Worm (Caenorhabditis elegans) whole organism, early embryonic: Measurements from ENCODE around the gene F26G5.1.

Experiments
- B0310.2 ChIP-seq: sonication (generic microtip); optimal IDR thresholded peaks from 2 replicates; lab custom pipeline; 2016; ENCODE audit warnings: mild to moderate bottlenecking, missing genetic modification characterization, missing compliant biosample characterization
- F13C5.2 ChIP-seq: sonication (generic microtip); optimal IDR thresholded peaks from 2 replicates; lab custom pipeline; 2017; ENCODE audit warnings: mild to moderate bottlenecking, missing genetic modification characterization, inconsistent platforms, missing compliant biosample characterization
- aly-1 ChIP-seq: sonication (generic microtip); optimal IDR thresholded peaks from 2 replicates; lab custom pipeline; 2016; ENCODE audit warnings: missing genetic modification characterization, missing compliant biosample characterization
- ama-1 ChIP-seq: fragments of 150-350 bp; optimal IDR thresholded peaks from 2 replicates; lab custom pipeline; 2014
- ceh-13 ChIP-seq: fragments of 200-800 bp; sonication (Bioruptor generic); optimal IDR thresholded peaks from 2 replicates; lab custom pipeline; 2018; ENCODE audit warnings: mild to moderate bottlenecking, missing genetic modification characterization, missing compliant biosample characterization
- ceh-36 ChIP-seq: sonication (generic microtip); optimal IDR thresholded peaks from 2 replicates; lab custom pipeline; 2016; ENCODE audit warnings: missing genetic modification characterization, inconsistent platforms, missing compliant biosample characterization
- ets-7 ChIP-seq: sonication (generic microtip); optimal IDR thresholded peaks from 2 replicates; lab custom pipeline; 2016; ENCODE audit warnings: missing genotype, missing genetic modification characterization, missing compliant biosample characterization
- hmbx-1 ChIP-seq: sonication (generic microtip); optimal IDR thresholded peaks from 2 replicates; lab custom pipeline; 2016; ENCODE audit warnings: mild to moderate bottlenecking, missing genetic modification characterization, missing compliant biosample characterization
- hnd-1 ChIP-seq: sonication (generic microtip); optimal IDR thresholded peaks from 2 replicates; lab custom pipeline; 2016; ENCODE audit warnings: missing genetic modification characterization, missing compliant biosample characterization
- scrt-1 ChIP-seq: fragments of 200-800 bp; sonication (Bioruptor generic); IDR thresholded peaks from 2 replicates; pipeline ENCODE4 v1.3.6; 2022; ENCODE audit warnings: missing genetic modification characterization, missing compliant biosample characterization
- tbx-37 ChIP-seq: fragments of 200-800 bp; sonication (Bioruptor generic); conservative IDR thresholded peaks from 2 replicates; pipeline ENCODE4 v1.3.6; 2022; ENCODE audit warnings: missing genetic modification reagents, missing genetic modification characterization, missing compliant biosample characterization
- tra-4 ChIP-seq: sonication (generic microtip); optimal IDR thresholded peaks from 2 replicates; lab custom pipeline; 2017; ENCODE audit warnings: missing genetic modification characterization, missing compliant biosample characterization

ce11 chrV:4979060-4979459, 3.8 kb downstream of the F26G5.1 start, which contains the start of gene srsx-11:
- no peak for TF ChIP-seq aly-1 (tag; lab: Kevin White, UChicago)
- TF ChIP-seq F13C5.2 (tag; lab: Kevin White, UChicago), result no peak
- TF ChIP-seq ama-1 (lab: Kevin White, UChicago), result no peak
- TF ChIP-seq tbx-37, result no peak
- no peak for TF ChIP-seq hmbx-1 (tag; lab: Kevin White, UChicago)
- TF ChIP-seq B0310.2 (tag; lab: Kevin White, UChicago), result no peak
- TF ChIP-seq hnd-1 (tag; lab: Kevin White, UChicago), result no peak
- TF ChIP-seq tra-4 (tag; lab: Kevin White, UChicago), result no peak
- TF ChIP-seq ceh-36, result no peak
- no peak for TF ChIP-seq scrt-1 (GFP tag; lab: Robert Waterston, UW)
- no peak for TF ChIP-seq ceh-13 (GFP tag; lab: Kevin White, UChicago)
- TF ChIP-seq ets-7, result no peak
